Fruit fly (Drosophila melanogaster): ENCODE data around the gene CG2186.

DNA sequence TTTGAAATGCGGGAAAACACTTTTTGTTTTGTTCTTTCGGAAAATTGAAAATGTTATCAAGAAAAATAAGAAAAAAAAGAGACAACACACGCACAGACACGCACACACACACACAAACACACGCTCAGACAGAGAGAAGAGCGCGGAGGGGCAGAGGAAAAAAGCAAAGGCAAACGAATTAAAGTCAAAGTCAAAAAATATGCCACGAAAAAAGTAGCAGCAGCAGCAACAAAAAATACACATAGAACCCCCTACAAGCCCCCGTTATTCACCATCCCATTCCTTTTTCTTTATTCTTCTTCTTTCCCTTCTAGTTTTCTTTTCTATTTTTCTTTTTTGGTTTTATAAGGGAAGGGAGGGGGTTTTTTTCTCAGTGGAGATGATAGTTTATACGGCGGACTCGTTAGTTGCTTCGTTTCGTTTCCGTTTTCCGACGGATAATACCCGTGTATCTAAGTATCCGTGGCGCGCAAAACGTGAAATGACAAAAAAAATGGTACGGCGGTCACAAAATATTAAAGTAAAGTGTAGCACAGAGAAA is 42.6 kb upstream of the CG2186 start:
- no peak for TF ChIP-seq Met (GFP tag; optimal IDR thresholded peaks at IDR 0.05)
- TF ChIP-seq Hr38 (GFP tag; optimal IDR thresholded peaks at IDR 0.05) = no peak
- no peak for TF ChIP-seq Eip93F (GFP tag; optimal IDR thresholded peaks at IDR 0.05)
- no peak for TF ChIP-seq vri (GFP tag; optimal IDR thresholded peaks at IDR 0.05)
- no peak for TF ChIP-seq CG34406 (GFP tag; optimal IDR thresholded peaks at IDR 0.05)
- no peak for TF ChIP-seq CG8119 (GFP tag; IDR thresholded peaks at IDR 0.05)
- no peak for TF ChIP-seq OdsH (GFP tag; optimal IDR thresholded peaks at IDR 0.05)
- TF ChIP-seq achi (GFP tag; optimal IDR thresholded peaks at IDR 0.05) = no peak
- TF ChIP-seq Sox102F (GFP tag; optimal IDR thresholded peaks at IDR 0.05) = no peak
- TF ChIP-seq Eip78C (GFP tag) = no peak
- TF ChIP-seq fkh (GFP tag; optimal IDR thresholded peaks at IDR 0.05) = no peak

All from whole organism, prepupa.